Worm (Caenorhabditis elegans) whole organism, L1 larva: ENCODE data around the gene Y67D8C.22.
A peak's percentile ranks its signal among the peaks of the same experiment; 100 is the strongest.

ENCODE experiments used
- C04F5.9 ChIP-seq: sonication (generic microtip); optimal IDR thresholded peaks from 2 replicates; lab custom pipeline; 2016; ENCODE audit warnings: missing genetic modification characterization, missing compliant biosample characterization
- C16A3.4 ChIP-seq: fragments of 150-350 bp; optimal IDR thresholded peaks from 2 replicates; lab custom pipeline; 2014; ENCODE audit warnings: missing biosample characterization, missing genetic modification characterization
- aha-1 ChIP-seq: fragments of 150-350 bp; optimal IDR thresholded peaks from 2 replicates; lab custom pipeline; 2014; ENCODE audit warnings: missing biosample characterization, missing genetic modification characterization
- alr-1 ChIP-seq: fragments of 200-800 bp; sonication (Bioruptor generic); optimal IDR thresholded peaks from 2 replicates; lab custom pipeline; 2018; ENCODE audit warnings: borderline replicate concordance, mild to moderate bottlenecking, missing genetic modification characterization, missing compliant biosample characterization
- aly-2 ChIP-seq: fragments of 150-350 bp; optimal IDR thresholded peaks from 2 replicates; lab custom pipeline; 2014; ENCODE audit warnings: missing biosample characterization, missing genetic modification characterization
- ama-1 ChIP-seq: fragments of 150-350 bp; optimal IDR thresholded peaks from 2 replicates; lab custom pipeline; 2014
- blmp-1 ChIP-seq: fragments of 150-350 bp; optimal IDR thresholded peaks from 2 replicates; lab custom pipeline; 2014; ENCODE audit warnings: missing biosample characterization, missing genetic modification characterization
- ceh-82 ChIP-seq, 3 experiments: fragments of 150-350 bp in 1 of 3; sonication (generic microtip) in 2 of 3; optimal IDR thresholded peaks; 2 replicates each; lab custom pipeline; 2014 to 2017; ENCODE audit warnings: missing biosample characterization in 3 of 3, missing genetic modification characterization in 3 of 3
- dpl-1 ChIP-seq, 3 experiments: fragments of 150-350 bp in 2 of 3; sonication (generic microtip) in 1 of 3; optimal IDR thresholded peaks; 2 replicates each; lab custom pipeline; 2014 to 2017; ENCODE audit warnings: missing biosample characterization in 3 of 3, missing genetic modification characterization in 3 of 3, missing genetic modification reagents in 3 of 3
- dsc-1 ChIP-seq: sonication (generic microtip); optimal IDR thresholded peaks from 2 replicates; lab custom pipeline; 2016; ENCODE audit warnings: mild to moderate bottlenecking, missing genetic modification characterization, missing compliant biosample characterization
- efl-1 ChIP-seq, 4 experiments: fragments of 150-350 bp; optimal IDR thresholded peaks in 3 of 4; peaks in 1 of 4; 1 replicate in 1 of 4; 2 replicates in 3 of 4; lab custom pipeline; 2014; ENCODE audit warnings: missing biosample characterization in 2 of 4, missing genetic modification characterization in 2 of 4, missing genetic modification reagents in 2 of 4
- elt-3 ChIP-seq, 6 experiments: fragments of 150-350 bp in 1 of 6; sonication (generic microtip); optimal IDR thresholded peaks; 2 replicates each; lab custom pipeline; 2017 to 2018; ENCODE audit warnings: missing biosample characterization in 6 of 6, missing genetic modification characterization in 6 of 6, inconsistent platforms in 1 of 6
- fos-1 ChIP-seq: fragments of 150-350 bp; optimal IDR thresholded peaks from 2 replicates; lab custom pipeline; 2014; ENCODE audit warnings: missing biosample characterization, missing genetic modification characterization
- hlh-17 ChIP-seq: fragments of 200-800 bp; sonication (Bioruptor generic); optimal IDR thresholded peaks from 2 replicates; lab custom pipeline; 2018; ENCODE audit warnings: missing genetic modification characterization, mild to moderate bottlenecking, missing compliant biosample characterization, moderate library complexity, borderline replicate concordance
- hlh-4 ChIP-seq: sonication (generic microtip); optimal IDR thresholded peaks from 2 replicates; lab custom pipeline; 2016; ENCODE audit warnings: mild to moderate bottlenecking, missing genetic modification characterization, missing compliant biosample characterization
- hpl-2 ChIP-seq: fragments of 150-350 bp; optimal IDR thresholded peaks from 2 replicates; lab custom pipeline; 2014; ENCODE audit warnings: missing biosample characterization, missing genetic modification reagents, missing genetic modification characterization
- irx-1 ChIP-seq: sonication (generic microtip); optimal IDR thresholded peaks from 2 replicates; lab custom pipeline; 2016; ENCODE audit warnings: missing genetic modification characterization, missing compliant biosample characterization
- lin-15B ChIP-seq: fragments of 150-350 bp; sonication (generic microtip); optimal IDR thresholded peaks from 3 replicates; lab custom pipeline; 2014; ENCODE audit warnings: missing biosample characterization, missing genetic modification characterization
- lin-35 ChIP-seq, 2 experiments: fragments of 150-350 bp; optimal IDR thresholded peaks; 2 replicates each; lab custom pipeline; 2014; ENCODE audit warnings: missing biosample characterization in 2 of 2, missing genetic modification characterization in 2 of 2, missing genetic modification reagents in 2 of 2
- lsy-2 ChIP-seq, 2 experiments: fragments of 150-350 bp; optimal IDR thresholded peaks; 2 replicates each; lab custom pipeline; 2014; ENCODE audit warnings: missing biosample characterization in 2 of 2, missing genetic modification characterization in 2 of 2
- mef-2 ChIP-seq: fragments of 150-350 bp; optimal IDR thresholded peaks from 2 replicates; lab custom pipeline; 2014; ENCODE audit warnings: missing biosample characterization, missing genetic modification characterization
- mep-1 ChIP-seq: fragments of 150-350 bp; optimal IDR thresholded peaks from 2 replicates; lab custom pipeline; 2014; ENCODE audit warnings: missing biosample characterization, missing genetic modification characterization
- nhr-11 ChIP-seq: fragments of 150-350 bp; optimal IDR thresholded peaks from 2 replicates; lab custom pipeline; 2014; ENCODE audit warnings: missing biosample characterization, missing genetic modification characterization
- nhr-237 ChIP-seq: fragments of 150-350 bp; optimal IDR thresholded peaks from 2 replicates; lab custom pipeline; 2014; ENCODE audit warnings: missing biosample characterization, missing genetic modification characterization
- nhr-47 ChIP-seq: sonication (generic microtip); optimal IDR thresholded peaks from 2 replicates; lab custom pipeline; 2016; ENCODE audit warnings: mild to moderate bottlenecking, missing genetic modification characterization, moderate library complexity, missing compliant biosample characterization
- nhr-71 ChIP-seq: sonication (generic microtip); optimal IDR thresholded peaks from 2 replicates; lab custom pipeline; 2016; ENCODE audit warnings: mild to moderate bottlenecking, missing genetic modification characterization, moderate library complexity, missing compliant biosample characterization
- nhr-76 ChIP-seq: sonication (generic microtip); optimal IDR thresholded peaks from 2 replicates; lab custom pipeline; 2017; ENCODE audit warnings: missing biosample characterization, missing genetic modification characterization
- nhr-85 ChIP-seq: sonication (generic microtip); peaks from one replicate; lab custom pipeline; 2016; ENCODE audit warnings: missing genetic modification characterization, inconsistent platforms, missing compliant biosample characterization
- pqm-1 ChIP-seq: sonication (generic microtip); optimal IDR thresholded peaks from 3 replicates; lab custom pipeline; 2017; ENCODE audit warnings: missing biosample characterization, missing genetic modification characterization
- rnt-1 ChIP-seq: sonication (generic microtip); optimal IDR thresholded peaks from 2 replicates; lab custom pipeline; 2016; ENCODE audit warnings: mild to moderate bottlenecking, missing genetic modification characterization, moderate library complexity, missing compliant biosample characterization
- skn-1 ChIP-seq: fragments of 150-350 bp; optimal IDR thresholded peaks from 2 replicates; lab custom pipeline; 2014; ENCODE audit warnings: missing biosample characterization, missing genetic modification characterization
- swsn-7 ChIP-seq: sonication (generic microtip); optimal IDR thresholded peaks from 2 replicates; lab custom pipeline; 2016; ENCODE audit warnings: missing genetic modification characterization, missing compliant biosample characterization
- unc-86 ChIP-seq: sonication (generic microtip); optimal IDR thresholded peaks from 2 replicates; lab custom pipeline; 2016; ENCODE audit warnings: missing genetic modification characterization, missing compliant biosample characterization
- xbp-1 ChIP-seq: sonication (generic microtip); optimal IDR thresholded peaks from 2 replicates; lab custom pipeline; 2016; ENCODE audit warnings: missing genetic modification characterization, missing compliant biosample characterization
- zip-4 ChIP-seq: fragments of 200-800 bp; sonication (Bioruptor generic); optimal IDR thresholded peaks from 2 replicates; lab custom pipeline; 2018; ENCODE audit warnings: mild to moderate bottlenecking, missing genetic modification characterization, moderate library complexity, missing compliant biosample characterization
- ztf-4 ChIP-seq: fragments of 150-350 bp; optimal IDR thresholded peaks from 2 replicates; lab custom pipeline; 2014; ENCODE audit warnings: missing biosample characterization, missing genetic modification characterization

The Y67D8C.22 gene

ce11 chrIV:3055848-3056247 is 20.3 kb downstream of the Y67D8C.22 start:
- TF ChIP-seq lsy-2 (tag; optimal IDR thresholded peaks at IDR 0.05; lab: Kevin White, UChicago) (peak in 1 of 2 experiments; percentile 3), C04F5.9 (tag; lab: Kevin White, UChicago) (no peak), ztf-4 (tag; lab: Kevin White, UChicago) (no peak), fos-1 (no peak)
- TF ChIP-seq, all 84 proteins: peak for 1

- no peak for TF ChIP-seq nhr-11 (tag; lab: Kevin White, UChicago)
- peak; percentile 21 for TF ChIP-seq nhr-71
- TF ChIP-seq lin-35 (GFP tag; optimal IDR thresholded peaks at IDR 0.05; lab: Kevin White, UChicago) = peak; percentile 13 to 27
- peak; percentile 4 for TF ChIP-seq nhr-47
- TF ChIP-seq aha-1 (tag; lab: Kevin White, UChicago) = no peak
- peak; percentile 28 for TF ChIP-seq lin-15B (tag; lab: Kevin White, UChicago)
- TF ChIP-seq irx-1 (tag; lab: Kevin White, UChicago) = no peak
- TF ChIP-seq lsy-2 (tag; optimal IDR thresholded peaks at IDR 0.05; lab: Kevin White, UChicago) = peak; percentile 49 to 78
- peak; percentile 26 to 33 for TF ChIP-seq efl-1 (optimal IDR thresholded peaks at IDR 0.05; lab: Kevin White, UChicago)
- peak; percentile 39 to 83 for TF ChIP-seq efl-1 (GFP tag; optimal IDR thresholded peaks at IDR 0.05 in 1 of 2; lab: Kevin White, UChicago)
- TF ChIP-seq xbp-1 (tag; lab: Kevin White, UChicago) = no peak
- TF ChIP-seq blmp-1 = peak; percentile 1
- no peak for TF ChIP-seq pqm-1 (tag; lab: Kevin White, UChicago)
- no peak for TF ChIP-seq C04F5.9 (tag; lab: Kevin White, UChicago)
- no peak for TF ChIP-seq skn-1 (tag; lab: Kevin White, UChicago)
- TF ChIP-seq aly-2 (tag; lab: Kevin White, UChicago) = no peak
- TF ChIP-seq C16A3.4 (tag; lab: Kevin White, UChicago) = peak; percentile 0
- peak; percentile 8 to 44 (median 30) for TF ChIP-seq dpl-1 (GFP tag; optimal IDR thresholded peaks at IDR 0.05; lab: Kevin White, UChicago)
- no peak for TF ChIP-seq elt-3 (tag; optimal IDR thresholded peaks at IDR 0.05; lab: Kevin White, UChicago)
- TF ChIP-seq rnt-1 (tag; lab: Kevin White, UChicago) = no peak
- TF ChIP-seq ceh-82 (tag; optimal IDR thresholded peaks at IDR 0.05; lab: Kevin White, UChicago) = no peak
- no peak for TF ChIP-seq unc-86 (tag; lab: Kevin White, UChicago)
- TF ChIP-seq mep-1 (tag; lab: Kevin White, UChicago) = peak; percentile 49
- no peak for TF ChIP-seq hlh-4 (tag; lab: Kevin White, UChicago)
- TF ChIP-seq ztf-4 (tag; lab: Kevin White, UChicago) = no peak
- TF ChIP-seq mef-2 (tag; lab: Kevin White, UChicago) = no peak
- no peak for TF ChIP-seq dsc-1 (tag; lab: Kevin White, UChicago)
Observed at ce11 chrIV:3055320-3055719, 20.8 kb downstream of the Y67D8C.22 start.

- no peak for TF ChIP-seq alr-1 (tag; lab: Kevin White, UChicago)
- no peak for TF ChIP-seq lin-15B (tag; lab: Kevin White, UChicago)
- TF ChIP-seq dsc-1 (tag; lab: Kevin White, UChicago) = no peak
- TF ChIP-seq pqm-1 (tag; lab: Kevin White, UChicago) = no peak
- no peak for TF ChIP-seq skn-1 (tag; lab: Kevin White, UChicago)
- TF ChIP-seq nhr-85 (tag; lab: Kevin White, UChicago) = no peak
- no peak for TF ChIP-seq nhr-76
- TF ChIP-seq swsn-7 = no peak
- no peak for TF ChIP-seq ztf-4 (tag; lab: Kevin White, UChicago)
- TF ChIP-seq ceh-82 (tag; optimal IDR thresholded peaks at IDR 0.05; lab: Kevin White, UChicago) = no peak
- TF ChIP-seq hpl-2 (GFP tag; lab: Kevin White, UChicago) = no peak
- no peak for TF ChIP-seq zip-4
- TF ChIP-seq hlh-17 (GFP tag; lab: Kevin White, UChicago) = no peak
- no peak for TF ChIP-seq nhr-71
- TF ChIP-seq nhr-237 (tag; lab: Kevin White, UChicago) = no peak
- TF ChIP-seq nhr-47 = no peak
- TF ChIP-seq ama-1 (lab: Kevin White, UChicago) = no peak
Observed at ce11 chrIV:3053428-3053827, 22.7 kb downstream of the Y67D8C.22 start, which contains the start of gene ivph-3. Gene ivph-3 (plus strand): TSS chrIV:3053728.
